ENCODE assay signal across 2 fruit fly cellular contexts in the genomic region with DNA sequence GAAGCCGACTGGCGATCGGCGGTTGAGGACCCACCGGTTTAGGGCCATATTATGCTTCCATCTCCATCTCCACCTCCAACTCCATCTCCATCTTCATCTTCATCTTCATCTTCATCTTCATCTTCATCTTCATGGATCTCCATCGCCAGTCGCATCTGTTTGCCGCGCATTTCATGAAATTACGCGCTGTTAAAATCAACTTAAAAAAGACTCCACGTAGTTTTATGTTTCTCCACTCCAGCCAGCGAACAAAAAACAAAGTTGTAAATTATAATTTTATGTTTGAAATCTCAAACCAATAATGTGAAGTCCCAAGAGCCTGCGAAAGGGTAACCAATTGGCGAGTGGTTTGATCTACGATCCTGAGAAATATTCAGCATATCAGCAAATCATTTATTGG.
TF ChIP-seq lines count a peak whose summit lies in the region.

No protein-coding gene starts in this region.

- TF ChIP-seq CTCF in whole organism, embryonic (GFP tag; optimal IDR thresholded peaks at IDR 0.05; lab: Kevin White, UChicago) = no peak

TF ChIP-seq in whole organism, embryonic, 481 proteins besides CTCF, POLR2A, EP300 and RAD21:
- TF ChIP-seq Ets65A (GFP tag; lab: Kevin White, UChicago) = peak; percentile 65
- TF ChIP-seq CG14667 (GFP tag; IDR thresholded peaks at IDR 0.05; lab: Robert Waterston, UW) = no peak

TF ChIP-seq in whole organism, prepupa, 60 proteins besides CTCF, POLR2A, EP300 and RAD21:
- TF ChIP-seq dsx (GFP tag; optimal IDR thresholded peaks at IDR 0.05; lab: Kevin White, UChicago; ENCODE audit: poor library complexity, severe bottlenecking) (peak; percentile 62), CG11762 (GFP tag; optimal IDR thresholded peaks at IDR 0.05; lab: Kevin White, UChicago; ENCODE audit: insufficient read depth) (no peak), svp (GFP tag; lab: Kevin White, UChicago) (peak; percentile 44)
